Worm (Caenorhabditis elegans) whole organism, L1 larva: ENCODE results near the gene nhr-65.

ENCODE experiments used
- lin-39 ChIP-seq: fragments of 150-350 bp; optimal IDR thresholded peaks from 2 replicates; lab custom pipeline; 2014; ENCODE audit warnings: missing biosample characterization, missing genetic modification reagents, missing genetic modification characterization
- nhr-11 ChIP-seq: fragments of 150-350 bp; optimal IDR thresholded peaks from 2 replicates; lab custom pipeline; 2014; ENCODE audit warnings: missing biosample characterization, missing genetic modification characterization

DNA sequence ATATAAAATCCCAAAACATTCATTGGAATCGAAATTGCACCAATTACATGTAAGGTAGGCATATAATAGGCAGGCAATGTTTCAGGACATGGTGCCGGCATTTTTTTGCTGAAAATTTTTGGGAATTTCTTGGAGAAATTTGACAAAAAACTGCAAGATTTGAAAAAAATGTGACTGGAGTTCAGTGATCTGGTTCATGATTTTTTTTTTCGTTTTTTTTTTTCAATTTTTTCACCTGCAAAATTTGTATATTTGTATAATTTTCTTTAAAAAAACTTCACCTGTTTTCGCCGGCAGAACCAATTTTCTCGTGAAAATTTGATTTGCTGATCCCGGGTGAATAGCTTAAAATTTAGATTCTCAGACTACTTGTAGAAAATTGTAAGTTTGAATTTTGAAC, 32.7 kb upstream of the nhr-65 start, which contains the start of gene sri-10:
- TF ChIP-seq nhr-11 (tag; lab: Kevin White, UChicago) (no peak), lin-39 (tag; lab: Kevin White, UChicago) (no peak)
